Worm (Caenorhabditis elegans): Measurements from ENCODE around the gene swp-1.

DNA sequence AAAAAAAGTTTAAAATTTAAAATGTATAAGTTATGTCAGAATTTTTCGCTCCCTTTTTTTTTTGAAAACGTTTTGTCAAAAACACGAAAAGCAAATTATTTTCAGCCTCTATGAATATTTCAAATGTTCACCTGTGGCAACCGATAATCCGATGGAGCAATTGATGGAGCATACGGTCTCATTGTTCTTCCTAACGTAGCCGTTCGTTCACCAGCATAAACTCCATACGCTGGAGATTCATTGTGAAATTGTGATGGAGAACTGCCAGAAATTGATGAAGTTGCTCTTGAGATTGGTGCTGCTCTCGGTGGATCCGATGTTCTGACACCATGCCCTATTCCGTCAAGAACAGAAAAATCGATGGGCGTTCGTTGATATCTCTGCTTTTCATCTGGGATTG, 13.5 kb downstream of the swp-1 start:
- TF ChIP-seq nhr-11 (tag; optimal IDR thresholded peaks at IDR 0.05) (no peak), snpc-4 (tag; optimal IDR thresholded peaks at IDR 0.05) (no peak), nhr-77 (tag; optimal IDR thresholded peaks at IDR 0.05) (no peak), unc-62 (GFP tag; optimal IDR thresholded peaks at IDR 0.05) (no peak)
